Fruit fly (Drosophila melanogaster): ENCODE results near the gene Got2.

Gene Got2

dm6 chr2L:2031522-2031921, 44.0 kb upstream of the Got2 start:
- TF ChIP-seq Rel (GFP tag; optimal IDR thresholded peaks at IDR 0.05) (no peak), Rel (tag; optimal IDR thresholded peaks at IDR 0.05) (no peak), Hr83 (GFP tag; optimal IDR thresholded peaks at IDR 0.05; ENCODE audit: poor library complexity, severe bottlenecking) (no peak), Jra (GFP tag; optimal IDR thresholded peaks at IDR 0.05) (no peak), foxo (GFP tag; optimal IDR thresholded peaks at IDR 0.05) (no peak), ey (GFP tag; optimal IDR thresholded peaks at IDR 0.05) (no peak)

- TF ChIP-seq foxo (GFP tag; optimal IDR thresholded peaks at IDR 0.05): no peak
- TF ChIP-seq pan (optimal IDR thresholded peaks at IDR 0.05): no peak
- no peak for TF ChIP-seq CrebA (GFP tag; optimal IDR thresholded peaks at IDR 0.05; ENCODE audit: borderline replicate concordance)
- no peak for TF ChIP-seq jim (GFP tag; optimal IDR thresholded peaks at IDR 0.05)
- TF ChIP-seq Mio (GFP tag; optimal IDR thresholded peaks at IDR 0.05): no peak
- no peak for TF ChIP-seq Hr83 (GFP tag; optimal IDR thresholded peaks at IDR 0.05; ENCODE audit: poor library complexity, severe bottlenecking)
- TF ChIP-seq Rel (GFP tag; optimal IDR thresholded peaks at IDR 0.05): no peak
- no peak for TF ChIP-seq Rel (tag; optimal IDR thresholded peaks at IDR 0.05)
- no peak for TF ChIP-seq usp (GFP tag; optimal IDR thresholded peaks at IDR 0.05)
- TF ChIP-seq ey (GFP tag; optimal IDR thresholded peaks at IDR 0.05): no peak
- no peak for TF ChIP-seq lola (GFP tag; optimal IDR thresholded peaks at IDR 0.05)
- no peak for TF ChIP-seq woc (GFP tag; optimal IDR thresholded peaks at IDR 0.05)
- TF ChIP-seq dmrt93B (GFP tag; optimal IDR thresholded peaks at IDR 0.05): no peak
- TF ChIP-seq sv (GFP tag; optimal IDR thresholded peaks at IDR 0.05): no peak
- TF ChIP-seq Myc (optimal IDR thresholded peaks at IDR 0.05): no peak
- TF ChIP-seq tai (GFP tag; optimal IDR thresholded peaks at IDR 0.05): no peak
These were observed 35.3 kb upstream of the Got2 start for dm6 chr2L:2022823-2023222.

dm6 chr2L:2015204-2015603, 27.6 kb upstream of the Got2 start:
- TF ChIP-seq ey (GFP tag; optimal IDR thresholded peaks at IDR 0.05) (no peak), Vsx2 (GFP tag; optimal IDR thresholded peaks at IDR 0.05; ENCODE audit: partially characterized antibody) (no peak), CG32264 (GFP tag; optimal IDR thresholded peaks at IDR 0.05) (no peak), HLH106 (tag; optimal IDR thresholded peaks at IDR 0.05) (no peak), Jra (GFP tag; optimal IDR thresholded peaks at IDR 0.05) (no peak), dsf (GFP tag; optimal IDR thresholded peaks at IDR 0.05; ENCODE audit: borderline replicate concordance) (no peak), brk (GFP tag; optimal IDR thresholded peaks at IDR 0.05) (no peak), br (GFP tag; optimal IDR thresholded peaks at IDR 0.05) (no peak), usp (GFP tag; optimal IDR thresholded peaks at IDR 0.05) (no peak), h (GFP tag; optimal IDR thresholded peaks at IDR 0.05) (no peak), Dif (GFP tag; optimal IDR thresholded peaks at IDR 0.05; ENCODE audit: partially characterized antibody) (no peak), rgr (GFP tag; optimal IDR thresholded peaks at IDR 0.05) (no peak), GATAd (GFP tag; optimal IDR thresholded peaks at IDR 0.05) (no peak), Myc (optimal IDR thresholded peaks at IDR 0.05) (no peak), sv (GFP tag; optimal IDR thresholded peaks at IDR 0.05) (no peak), tai (GFP tag; optimal IDR thresholded peaks at IDR 0.05) (no peak), woc (GFP tag; optimal IDR thresholded peaks at IDR 0.05) (no peak), psq (GFP tag; optimal IDR thresholded peaks at IDR 0.05) (no peak)

dm6 chr2L:2013836-2014434, 26.4 kb upstream of the Got2 start:
- TF ChIP-seq HLH106 (tag; optimal IDR thresholded peaks at IDR 0.05) (no peak), Vsx2 (GFP tag; optimal IDR thresholded peaks at IDR 0.05; ENCODE audit: partially characterized antibody) (no peak), tai (GFP tag; optimal IDR thresholded peaks at IDR 0.05) (no peak), Hnf4 (GFP tag; optimal IDR thresholded peaks at IDR 0.05) (no peak), CrebA (GFP tag; optimal IDR thresholded peaks at IDR 0.05; ENCODE audit: borderline replicate concordance) (no peak), Dif (GFP tag; optimal IDR thresholded peaks at IDR 0.05; ENCODE audit: partially characterized antibody) (no peak)

- TF ChIP-seq dmrt93B (GFP tag; optimal IDR thresholded peaks at IDR 0.05) (no peak), Myc (optimal IDR thresholded peaks at IDR 0.05) (no peak)
These were observed 25.5 kb upstream of the Got2 start for dm6 chr2L:2013057-2013456.

- TF ChIP-seq GATAd (GFP tag; optimal IDR thresholded peaks at IDR 0.05) (no peak), usp (GFP tag; optimal IDR thresholded peaks at IDR 0.05) (no peak), N (GFP tag; optimal IDR thresholded peaks at IDR 0.05) (no peak), Dif (GFP tag; optimal IDR thresholded peaks at IDR 0.05; ENCODE audit: partially characterized antibody) (no peak), Dfd (GFP tag; optimal IDR thresholded peaks at IDR 0.05) (no peak), Vsx2 (GFP tag; optimal IDR thresholded peaks at IDR 0.05; ENCODE audit: partially characterized antibody) (no peak), OdsH (GFP tag; optimal IDR thresholded peaks at IDR 0.05) (no peak), rgr (GFP tag; optimal IDR thresholded peaks at IDR 0.05) (no peak), Jra (GFP tag; optimal IDR thresholded peaks at IDR 0.05) (no peak), dsf (GFP tag; optimal IDR thresholded peaks at IDR 0.05; ENCODE audit: borderline replicate concordance) (no peak), dl (GFP tag; optimal IDR thresholded peaks at IDR 0.05; ENCODE audit: insufficient read depth in 1 of 2, partially characterized antibody in 2 of 2) (no peak), Sp1 (GFP tag; optimal IDR thresholded peaks at IDR 0.05) (no peak), lola (GFP tag; optimal IDR thresholded peaks at IDR 0.05) (no peak), jim (GFP tag; optimal IDR thresholded peaks at IDR 0.05) (no peak), CrebA (GFP tag; optimal IDR thresholded peaks at IDR 0.05; ENCODE audit: borderline replicate concordance) (no peak), sage (GFP tag; optimal IDR thresholded peaks at IDR 0.05) (no peak), pan (optimal IDR thresholded peaks at IDR 0.05) (no peak), brk (GFP tag; optimal IDR thresholded peaks at IDR 0.05) (no peak), CG32264 (GFP tag; optimal IDR thresholded peaks at IDR 0.05) (no peak), Hnf4 (GFP tag; optimal IDR thresholded peaks at IDR 0.05) (no peak)
These were observed 23.9 kb upstream of the Got2 start for dm6 chr2L:2011430-2011829.
